Worm (Caenorhabditis elegans) whole organism, L3 larva: ENCODE data around the gene F46B3.1.

Source experiments
- R02D3.7 ChIP-seq: fragments of 150-350 bp; optimal IDR thresholded peaks from 2 replicates; lab custom pipeline; 2014; ENCODE audit warnings: missing biosample characterization, missing genetic modification characterization
- ZK546.5 ChIP-seq: sonication (generic microtip); optimal IDR thresholded peaks from 2 replicates; lab custom pipeline; 2017; ENCODE audit warnings: missing biosample characterization, missing genetic modification characterization
- aly-2 ChIP-seq: fragments of 150-350 bp; optimal IDR thresholded peaks from 2 replicates; lab custom pipeline; 2014; ENCODE audit warnings: missing biosample characterization, missing genetic modification characterization
- ama-1 ChIP-seq: fragments of 150-350 bp; optimal IDR thresholded peaks from 2 replicates; lab custom pipeline; 2018
- ceh-16 ChIP-seq: sonication (generic microtip); optimal IDR thresholded peaks from 2 replicates; lab custom pipeline; 2017; ENCODE audit warnings: missing biosample characterization, missing genetic modification characterization
- ceh-28 ChIP-seq: fragments of 150-350 bp; optimal IDR thresholded peaks from 2 replicates; lab custom pipeline; 2014; ENCODE audit warnings: missing biosample characterization, missing genetic modification reagents, missing genetic modification characterization
- ceh-82 ChIP-seq: fragments of 150-350 bp; optimal IDR thresholded peaks from 2 replicates; lab custom pipeline; 2014; ENCODE audit warnings: missing biosample characterization, missing genetic modification characterization
- ceh-9 ChIP-seq: sonication (generic microtip); optimal IDR thresholded peaks from 2 replicates; lab custom pipeline; 2018; ENCODE audit warnings: missing biosample characterization, missing genetic modification characterization
- daf-12 ChIP-seq: fragments of 150-350 bp; optimal IDR thresholded peaks from 2 replicates; lab custom pipeline; 2014; ENCODE audit warnings: missing biosample characterization, missing genetic modification reagents, missing genetic modification characterization
- egl-27 ChIP-seq: sonication (generic microtip); optimal IDR thresholded peaks from 4 replicates; lab custom pipeline; 2017; ENCODE audit warnings: missing biosample characterization, missing genetic modification reagents, missing genetic modification characterization
- egl-5 ChIP-seq: fragments of 150-350 bp; optimal IDR thresholded peaks from 2 replicates; lab custom pipeline; 2017; ENCODE audit warnings: missing biosample characterization, missing genetic modification reagents, missing genetic modification characterization, inconsistent platforms
- elt-1 ChIP-seq: fragments of 150-350 bp; optimal IDR thresholded peaks from 2 replicates; lab custom pipeline; 2014; ENCODE audit warnings: missing biosample characterization, missing genetic modification characterization
- elt-2 ChIP-seq: sonication (generic microtip); optimal IDR thresholded peaks from 2 replicates; lab custom pipeline; 2016; ENCODE audit warnings: missing genetic modification reagents, mild to moderate bottlenecking, missing genetic modification characterization, missing compliant biosample characterization
- elt-3 ChIP-seq, 3 experiments: fragments of 150-350 bp in 1 of 3; sonication (generic microtip) in 2 of 3; optimal IDR thresholded peaks; 2 replicates in 2 of 3; 4 replicates in 1 of 3; lab custom pipeline; 2014 to 2017; ENCODE audit warnings: missing biosample characterization in 3 of 3, missing genetic modification characterization in 3 of 3
- eor-1 ChIP-seq, 2 experiments: fragments of 150-350 bp; optimal IDR thresholded peaks; 2 replicates each; lab custom pipeline; 2014 to 2018; ENCODE audit warnings: missing biosample characterization in 2 of 2, missing genetic modification characterization in 2 of 2
- fkh-10 ChIP-seq: sonication (generic microtip); optimal IDR thresholded peaks from 2 replicates; lab custom pipeline; 2017; ENCODE audit warnings: missing biosample characterization, missing genetic modification reagents, missing genetic modification characterization
- fkh-2 ChIP-seq: fragments of 150-350 bp; optimal IDR thresholded peaks from 2 replicates; lab custom pipeline; 2014; ENCODE audit warnings: missing biosample characterization, missing genetic modification reagents, missing genetic modification characterization
- fos-1 ChIP-seq: fragments of 150-350 bp; optimal IDR thresholded peaks from 2 replicates; lab custom pipeline; 2014; ENCODE audit warnings: missing biosample characterization, missing genetic modification characterization
- hmg-11 ChIP-seq: sonication (generic microtip); optimal IDR thresholded peaks from 2 replicates; lab custom pipeline; 2016; ENCODE audit warnings: missing genetic modification characterization, missing compliant biosample characterization
- jun-1 ChIP-seq: fragments of 150-350 bp; optimal IDR thresholded peaks from 2 replicates; lab custom pipeline; 2014; ENCODE audit warnings: missing biosample characterization, missing genetic modification reagents, missing genetic modification characterization
- lin-15B ChIP-seq: fragments of 150-350 bp; optimal IDR thresholded peaks from 2 replicates; lab custom pipeline; 2014; ENCODE audit warnings: missing biosample characterization, missing genetic modification characterization
- lin-39 ChIP-seq: fragments of 150-350 bp; optimal IDR thresholded peaks from 2 replicates; lab custom pipeline; 2018; ENCODE audit warnings: missing biosample characterization, missing genetic modification reagents, missing genetic modification characterization
- lsy-12 ChIP-seq: sonication (generic microtip); optimal IDR thresholded peaks from 2 replicates; lab custom pipeline; 2016; ENCODE audit warnings: mild to moderate bottlenecking, missing genetic modification characterization, missing compliant biosample characterization
- mdl-1 ChIP-seq: fragments of 150-350 bp; optimal IDR thresholded peaks from 2 replicates; lab custom pipeline; 2014; ENCODE audit warnings: missing biosample characterization, missing genetic modification characterization
- mml-1 ChIP-seq: fragments of 150-350 bp; sonication (generic microtip); optimal IDR thresholded peaks from 3 replicates; lab custom pipeline; 2014; ENCODE audit warnings: missing biosample characterization, missing genetic modification characterization
- nfya-1 ChIP-seq: sonication (generic microtip); optimal IDR thresholded peaks from 2 replicates; lab custom pipeline; 2017; ENCODE audit warnings: missing genetic modification characterization, mild to moderate bottlenecking, missing compliant biosample characterization, antibody characterized with exemption, moderate library complexity; ENCODE audit not compliant: insufficient read depth
- nhr-11 ChIP-seq: fragments of 150-350 bp; optimal IDR thresholded peaks from 2 replicates; lab custom pipeline; 2014; ENCODE audit warnings: missing biosample characterization, missing genetic modification characterization
- nhr-12 ChIP-seq: fragments of 150-350 bp; optimal IDR thresholded peaks from 2 replicates; lab custom pipeline; 2014; ENCODE audit warnings: missing biosample characterization, missing genetic modification characterization
- nhr-23 ChIP-seq: fragments of 150-350 bp; optimal IDR thresholded peaks from 2 replicates; lab custom pipeline; 2014; ENCODE audit warnings: missing biosample characterization, missing genetic modification reagents, missing genetic modification characterization
- nhr-237 ChIP-seq: fragments of 150-350 bp; optimal IDR thresholded peaks from 2 replicates; lab custom pipeline; 2014; ENCODE audit warnings: missing biosample characterization, missing genetic modification characterization
- nhr-28 ChIP-seq: fragments of 150-350 bp; optimal IDR thresholded peaks from 2 replicates; lab custom pipeline; 2014; ENCODE audit warnings: missing biosample characterization, missing genetic modification characterization
- nhr-76 ChIP-seq: fragments of 150-350 bp; sonication (generic microtip); optimal IDR thresholded peaks from 5 replicates; lab custom pipeline; 2014; ENCODE audit warnings: missing biosample characterization, missing genetic modification characterization
- nhr-77 ChIP-seq: fragments of 150-350 bp; optimal IDR thresholded peaks from 2 replicates; lab custom pipeline; 2014; ENCODE audit warnings: missing biosample characterization, missing genetic modification characterization
- pqm-1 ChIP-seq: fragments of 150-350 bp; optimal IDR thresholded peaks from 2 replicates; lab custom pipeline; 2017; ENCODE audit warnings: missing biosample characterization, missing genetic modification characterization, inconsistent platforms
- sea-2 ChIP-seq: fragments of 150-350 bp; sonication (generic microtip); optimal IDR thresholded peaks from 4 replicates; lab custom pipeline; 2014; ENCODE audit warnings: missing biosample characterization, missing genetic modification reagents, missing genetic modification characterization
- skn-1 ChIP-seq: fragments of 150-350 bp; optimal IDR thresholded peaks from 2 replicates; lab custom pipeline; 2014; ENCODE audit warnings: missing biosample characterization, missing genetic modification characterization
- snpc-4 ChIP-seq: fragments of 150-350 bp; optimal IDR thresholded peaks from 2 replicates; lab custom pipeline; 2014; ENCODE audit warnings: missing biosample characterization, missing genetic modification characterization
- tbx-2 ChIP-seq: sonication (generic microtip); optimal IDR thresholded peaks from 2 replicates; lab custom pipeline; 2016; ENCODE audit warnings: mild to moderate bottlenecking, missing genetic modification characterization, missing compliant biosample characterization
- unc-39 ChIP-seq: sonication (generic microtip); optimal IDR thresholded peaks from 4 replicates; lab custom pipeline; 2017; ENCODE audit warnings: missing biosample characterization, missing genetic modification characterization
- unc-62 ChIP-seq: fragments of 150-350 bp; sonication (generic microtip); optimal IDR thresholded peaks from 4 replicates; lab custom pipeline; 2014; ENCODE audit warnings: missing biosample characterization, missing genetic modification reagents, missing genetic modification characterization
- zag-1 ChIP-seq: fragments of 150-350 bp; optimal IDR thresholded peaks from 2 replicates; lab custom pipeline; 2014; ENCODE audit warnings: missing biosample characterization, missing genetic modification characterization
- ztf-11 ChIP-seq: fragments of 150-350 bp; optimal IDR thresholded peaks from 2 replicates; lab custom pipeline; 2014; ENCODE audit warnings: missing biosample characterization, missing genetic modification characterization
- ztf-4 ChIP-seq: fragments of 150-350 bp; optimal IDR thresholded peaks from 2 replicates; lab custom pipeline; 2014; ENCODE audit warnings: missing biosample characterization, missing genetic modification characterization

F46B3.1 gene

DNA sequence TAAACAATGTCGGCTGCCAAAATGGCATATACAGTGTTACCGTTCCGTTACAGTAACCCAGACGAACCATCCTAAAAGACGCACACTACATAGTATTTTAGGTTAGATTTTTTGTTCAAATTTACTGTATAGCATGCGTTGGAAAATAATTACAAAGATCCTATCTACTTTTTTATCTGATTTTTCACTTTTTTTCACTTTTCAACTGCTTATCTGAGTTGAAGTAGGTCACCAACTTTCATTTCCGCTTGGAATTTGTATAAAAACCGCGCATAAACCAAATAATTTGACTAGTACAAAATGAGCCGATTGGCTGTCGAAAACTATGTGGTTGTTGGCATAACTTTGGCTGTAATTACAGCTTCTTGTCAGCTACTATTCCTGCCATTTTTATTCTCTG is 2.8 kb upstream of the F46B3.1 start, which contains the start of gene col-163:
TSS of gene col-163 (plus strand) at position 301 of the 400 bp plus-strand sequence.
- TF ChIP-seq mdl-1 = no peak
- TF ChIP-seq R02D3.7 (tag; lab: Kevin White, UChicago) = no peak
- TF ChIP-seq sea-2 (GFP tag; lab: Kevin White, UChicago) = no peak
- no peak for TF ChIP-seq elt-2 (tag; lab: Kevin White, UChicago)
- no peak for TF ChIP-seq nfya-1 (tag; lab: Kevin White, UChicago)
- TF ChIP-seq ceh-9 (tag; lab: Kevin White, UChicago) = no peak
- TF ChIP-seq ceh-28 = no peak
- no peak for TF ChIP-seq elt-1
- TF ChIP-seq, all 47 proteins: peak for 0

DNA sequence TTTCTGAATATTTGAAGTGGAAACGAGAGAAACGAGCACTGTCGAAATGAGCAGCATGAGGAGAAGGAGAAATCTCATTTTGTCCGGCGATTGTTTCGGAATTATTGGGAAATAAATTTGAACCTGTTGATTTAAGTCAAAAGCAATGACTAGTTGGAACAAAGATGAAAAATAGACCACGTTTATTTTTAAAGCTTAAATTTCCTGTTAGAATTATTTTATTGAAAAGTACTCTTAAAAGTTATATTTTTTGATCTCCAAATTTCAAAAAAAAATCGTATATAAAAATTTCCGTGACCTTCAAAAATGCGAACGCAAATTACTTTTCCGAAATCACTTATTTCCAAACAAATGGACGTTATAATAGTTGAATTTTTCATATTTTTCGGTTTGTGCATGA is 1.3 kb downstream of the F46B3.1 start, which contains the start of gene F26F2.11:
TSS of gene F26F2.11 (minus strand) at position 101 of the 400 bp plus-strand sequence.
- no peak for TF ChIP-seq ama-1
- TF ChIP-seq zag-1 (tag; lab: Kevin White, UChicago) = no peak
- no peak for TF ChIP-seq snpc-4 (tag; lab: Kevin White, UChicago)
- TF ChIP-seq ceh-82 (tag; lab: Kevin White, UChicago) = no peak
- no peak for TF ChIP-seq nhr-28 (tag; lab: Kevin White, UChicago)
- TF ChIP-seq elt-2 (tag; lab: Kevin White, UChicago) = no peak
- no peak for TF ChIP-seq ZK546.5
- TF ChIP-seq, all 47 proteins: peak for 0

DNA sequence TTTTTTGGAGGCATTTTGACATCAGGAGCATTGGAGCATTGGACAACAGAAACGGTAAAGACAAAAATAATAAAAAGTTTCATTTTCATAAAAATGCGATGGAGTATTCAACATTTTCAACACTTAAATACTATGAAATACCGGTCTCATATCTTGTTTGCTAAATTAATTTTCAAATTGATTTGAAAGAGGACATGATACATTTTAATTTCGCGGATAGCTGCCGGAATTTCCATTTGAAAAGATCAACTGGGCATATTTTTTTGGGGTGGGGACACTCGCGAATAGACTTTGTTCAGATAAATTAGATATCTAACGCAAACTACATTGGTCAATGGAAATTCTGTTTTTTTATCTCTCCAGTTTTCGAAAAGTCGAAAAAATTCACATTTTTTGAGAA is 2.2 kb downstream of the F46B3.1 start, which contains the start of gene F26F2.10:
TSS of gene F26F2.10 (minus strand) at position 101 of the 400 bp plus-strand sequence.
- TF ChIP-seq nfya-1 (tag; lab: Kevin White, UChicago) = no peak
- no peak for TF ChIP-seq ceh-9 (tag; lab: Kevin White, UChicago)
- no peak for TF ChIP-seq ceh-82 (tag; lab: Kevin White, UChicago)
- TF ChIP-seq ztf-11 (tag; lab: Kevin White, UChicago) = no peak
- no peak for TF ChIP-seq nhr-76 (tag; lab: Kevin White, UChicago)
- TF ChIP-seq mml-1 (tag; lab: Kevin White, UChicago) = no peak
- TF ChIP-seq daf-12 (tag; lab: Kevin White, UChicago) = no peak
- no peak for TF ChIP-seq skn-1 (tag; lab: Kevin White, UChicago)
- no peak for TF ChIP-seq nhr-28 (tag; lab: Kevin White, UChicago)
- no peak for TF ChIP-seq unc-39 (tag; lab: Kevin White, UChicago)
- TF ChIP-seq nhr-23 = no peak
- TF ChIP-seq tbx-2 (tag; lab: Kevin White, UChicago) = no peak

DNA sequence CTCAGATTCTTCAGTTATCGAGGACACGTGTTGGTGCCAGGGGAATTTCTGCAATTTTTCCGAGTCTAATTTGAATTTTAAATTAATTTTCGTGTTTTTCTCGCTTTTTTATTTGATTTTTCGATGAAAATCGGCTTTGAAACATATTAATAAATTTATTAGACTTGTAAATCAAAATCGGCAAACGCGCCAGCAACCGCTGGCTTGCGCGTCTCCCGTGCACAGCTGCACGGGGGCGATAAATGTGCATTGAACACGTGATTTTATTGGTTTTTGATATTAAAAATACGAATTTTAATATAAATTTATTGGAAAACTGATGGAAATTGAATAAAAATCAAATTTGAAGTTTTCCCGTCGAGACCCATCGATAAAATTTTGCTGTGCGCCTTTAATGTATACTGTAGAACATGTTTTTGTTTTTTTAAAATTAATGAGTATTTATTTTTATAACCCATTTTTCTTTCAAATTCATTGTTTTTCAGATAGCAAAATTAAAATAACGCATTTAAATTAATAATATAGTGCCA is 16.4 kb downstream of the F46B3.1 start, which contains the start of gene F26F2.7:
TSS of gene F26F2.7 (plus strand) at position 480 of the 530 bp plus-strand sequence.
- TF ChIP-seq ceh-28 (peak; percentile 60), fkh-10 (GFP tag; lab: Kevin White, UChicago) (peak; percentile 34), ZK546.5 (no peak), ztf-4 (tag; lab: Kevin White, UChicago) (no peak), unc-39 (tag; lab: Kevin White, UChicago) (no peak), skn-1 (tag; lab: Kevin White, UChicago) (no peak), pqm-1 (tag; lab: Kevin White, UChicago) (peak; percentile 10), egl-5 (tag; lab: Kevin White, UChicago) (peak; percentile 71), fos-1 (no peak), R02D3.7 (tag; lab: Kevin White, UChicago) (peak; percentile 50), lsy-12 (tag; lab: Kevin White, UChicago) (peak; percentile 51), snpc-4 (tag; lab: Kevin White, UChicago) (peak; percentile 90), eor-1 (tag; optimal IDR thresholded peaks at IDR 0.05; lab: Kevin White, UChicago) (no peak), elt-1 (no peak), nhr-28 (tag; lab: Kevin White, UChicago) (no peak), nhr-237 (tag; lab: Kevin White, UChicago) (no peak), nhr-76 (tag; lab: Kevin White, UChicago) (no peak), ztf-11 (tag; lab: Kevin White, UChicago) (no peak), elt-2 (tag; lab: Kevin White, UChicago) (peak; percentile 80), hmg-11 (tag; lab: Kevin White, UChicago) (peak; percentile 83), zag-1 (tag; lab: Kevin White, UChicago) (no peak), mdl-1 (peak; percentile 17), aly-2 (tag; lab: Kevin White, UChicago) (no peak), nfya-1 (tag; lab: Kevin White, UChicago) (peak; percentile 82), unc-62 (GFP tag; lab: Kevin White, UChicago) (no peak), ceh-16 (tag; lab: Kevin White, UChicago) (no peak), tbx-2 (tag; lab: Kevin White, UChicago) (peak; percentile 65), lin-15B (peak; percentile 56), egl-27 (peak; percentile 35), lin-39 (peak; percentile 27), daf-12 (tag; lab: Kevin White, UChicago) (no peak), fkh-2 (no peak), jun-1 (tag; lab: Kevin White, UChicago) (peak; percentile 72), ceh-9 (tag; lab: Kevin White, UChicago) (no peak), nhr-77 (tag; lab: Kevin White, UChicago) (no peak), sea-2 (GFP tag; lab: Kevin White, UChicago) (no peak), elt-3 (tag; optimal IDR thresholded peaks at IDR 0.05; lab: Kevin White, UChicago) (no peak), ceh-82 (tag; lab: Kevin White, UChicago) (no peak), nhr-12 (tag; lab: Kevin White, UChicago) (no peak), mml-1 (tag; lab: Kevin White, UChicago) (no peak), nhr-11 (tag; lab: Kevin White, UChicago) (no peak)
